Worm (Caenorhabditis elegans) whole organism, young adult: ENCODE results near the gene hcp-2.

Source experiments
- mcd-1 ChIP-seq: fragments of 200-800 bp; sonication (Bioruptor generic); IDR thresholded peaks from 2 replicates; pipeline ENCODE4 v1.3.6; 2022; ENCODE audit warnings: missing genetic modification reagents, missing genetic modification characterization, missing compliant biosample characterization
- rec-8 ChIP-seq, 2 experiments: sonication (generic microtip); optimal IDR thresholded peaks; 2 replicates each; lab custom pipeline; 2016; ENCODE audit warnings: mild to moderate bottlenecking in 2 of 2, missing genetic modification characterization in 2 of 2, missing genetic modification reagents in 2 of 2, missing genotype in 2 of 2, missing biosample characterization in 1 of 2, missing compliant biosample characterization in 1 of 2, moderate library complexity in 1 of 2
- sea-2 ChIP-seq: fragments of 200-800 bp; sonication (Bioruptor generic); IDR thresholded peaks from 2 replicates; pipeline ENCODE4 v1.3.6; 2022; ENCODE audit warnings: missing genetic modification characterization, missing compliant biosample characterization

ce11 chrV:9619850-9620249, 25.8 kb upstream of the hcp-2 start, which contains the start of gene idpc-6:
- TF ChIP-seq mcd-1 (GFP tag; lab: Robert Waterston, UW) (no peak), rec-8 (tag; optimal IDR thresholded peaks at IDR 0.05; lab: Kevin White, UChicago) (no peak), sea-2 (GFP tag; lab: Robert Waterston, UW) (no peak)
